Fruit fly (Drosophila melanogaster): ENCODE measurements around the gene CG9743.

The CG9743 gene

dm6 chr3R:30202898-30203103 lies at the start of gene CG9743:
Gene CG9743 (minus strand): TSS chr3R:30202998.
- TF ChIP-seq lola (GFP tag; optimal IDR thresholded peaks at IDR 0.05) (no peak), Hr83 (GFP tag; optimal IDR thresholded peaks at IDR 0.05; ENCODE audit: poor library complexity, severe bottlenecking) (no peak), woc (GFP tag; optimal IDR thresholded peaks at IDR 0.05) (no peak), psq (GFP tag; optimal IDR thresholded peaks at IDR 0.05) (no peak), Mio (GFP tag; optimal IDR thresholded peaks at IDR 0.05) (no peak), br (GFP tag; optimal IDR thresholded peaks at IDR 0.05) (no peak), tai (GFP tag; optimal IDR thresholded peaks at IDR 0.05) (no peak)

DNA sequence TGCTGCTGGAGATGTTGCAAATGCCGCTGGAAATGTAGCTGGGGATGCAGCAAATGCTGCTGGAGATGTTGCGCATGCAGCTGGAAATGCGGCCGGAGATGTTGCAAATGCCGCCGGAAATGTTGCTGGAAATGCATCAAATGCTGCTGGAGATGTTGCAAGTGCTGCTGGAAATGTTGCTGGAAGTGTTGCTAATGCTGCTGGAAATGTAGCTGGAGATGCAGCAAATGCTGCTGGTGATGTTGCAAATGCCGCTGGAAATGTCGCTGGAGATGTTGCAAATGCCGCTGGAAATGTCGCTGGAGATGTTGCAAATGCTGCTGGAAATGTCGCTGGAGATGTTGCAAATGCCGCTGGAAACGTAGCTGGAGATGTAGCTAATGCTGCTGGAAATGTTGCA lies 49.5 kb upstream of the CG9743 start:
- no peak for TF ChIP-seq ey (GFP tag; optimal IDR thresholded peaks at IDR 0.05)
- no peak for TF ChIP-seq br (GFP tag; optimal IDR thresholded peaks at IDR 0.05)

dm6 chr3R:30250496-30250978 lies 47.7 kb upstream of the CG9743 start, which contains the start of gene CG9682:
Gene CG9682 (plus strand): TSS chr3R:30250928.
- no peak for TF ChIP-seq N (GFP tag; optimal IDR thresholded peaks at IDR 0.05)
- TF ChIP-seq psq (GFP tag; optimal IDR thresholded peaks at IDR 0.05), result no peak
- TF ChIP-seq CrebA (GFP tag; optimal IDR thresholded peaks at IDR 0.05; ENCODE audit: borderline replicate concordance), result no peak
- no peak for TF ChIP-seq usp (GFP tag; optimal IDR thresholded peaks at IDR 0.05)
- no peak for TF ChIP-seq dl (GFP tag; optimal IDR thresholded peaks at IDR 0.05; ENCODE audit: insufficient read depth in 1 of 2, partially characterized antibody in 2 of 2)
- no peak for TF ChIP-seq Hnf4 (GFP tag; optimal IDR thresholded peaks at IDR 0.05)
- no peak for TF ChIP-seq Sp1 (GFP tag; optimal IDR thresholded peaks at IDR 0.05)
- no peak for TF ChIP-seq Dfd (GFP tag; optimal IDR thresholded peaks at IDR 0.05)
- TF ChIP-seq br (GFP tag; optimal IDR thresholded peaks at IDR 0.05), result no peak
- no peak for TF ChIP-seq rgr (GFP tag; optimal IDR thresholded peaks at IDR 0.05)
- TF ChIP-seq Myc (optimal IDR thresholded peaks at IDR 0.05), result no peak
- TF ChIP-seq Abd-B (GFP tag; optimal IDR thresholded peaks at IDR 0.05), result no peak
- TF ChIP-seq ey (GFP tag; optimal IDR thresholded peaks at IDR 0.05), result no peak
- no peak for TF ChIP-seq CG32264 (GFP tag; optimal IDR thresholded peaks at IDR 0.05)
- no peak for TF ChIP-seq foxo (GFP tag; optimal IDR thresholded peaks at IDR 0.05)

dm6 chr3R:30249283-30249682 lies 46.5 kb upstream of the CG9743 start, which contains the start of gene CG34299:
Gene CG34299 (plus strand): TSS chr3R:30249583.
- TF ChIP-seq dl (GFP tag; optimal IDR thresholded peaks at IDR 0.05; ENCODE audit: insufficient read depth in 1 of 2, partially characterized antibody in 2 of 2), result no peak
- no peak for TF ChIP-seq ey (GFP tag; optimal IDR thresholded peaks at IDR 0.05)
- TF ChIP-seq sv (GFP tag; optimal IDR thresholded peaks at IDR 0.05), result no peak
- no peak for TF ChIP-seq woc (GFP tag; optimal IDR thresholded peaks at IDR 0.05)
- TF ChIP-seq Hnf4 (GFP tag; optimal IDR thresholded peaks at IDR 0.05), result no peak
- no peak for TF ChIP-seq CrebA (GFP tag; optimal IDR thresholded peaks at IDR 0.05; ENCODE audit: borderline replicate concordance)

DNA sequence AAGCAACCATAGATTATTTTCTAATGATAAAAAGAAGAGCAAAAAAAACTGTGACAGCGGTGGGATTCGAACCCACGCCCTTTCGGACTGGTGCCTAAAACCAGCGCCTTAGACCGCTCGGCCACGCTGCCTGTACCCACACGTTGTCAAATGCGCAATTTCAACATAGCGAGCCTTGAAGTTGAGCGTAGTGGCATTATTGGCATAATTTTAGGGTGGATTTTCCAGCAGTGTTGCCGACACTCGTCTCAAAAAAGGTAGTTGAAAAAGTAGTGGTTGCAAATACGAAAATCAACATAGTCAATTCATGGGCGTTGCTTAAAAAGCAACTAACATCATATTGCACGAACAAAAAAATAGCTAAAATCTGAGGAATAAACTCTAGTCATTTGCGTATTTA lies 45.8 kb upstream of the CG9743 start:
- TF ChIP-seq Myc (optimal IDR thresholded peaks at IDR 0.05) (peak; percentile 71), Dif (GFP tag; optimal IDR thresholded peaks at IDR 0.05; ENCODE audit: partially characterized antibody) (peak; percentile 34), psq (GFP tag; optimal IDR thresholded peaks at IDR 0.05) (no peak)

DNA sequence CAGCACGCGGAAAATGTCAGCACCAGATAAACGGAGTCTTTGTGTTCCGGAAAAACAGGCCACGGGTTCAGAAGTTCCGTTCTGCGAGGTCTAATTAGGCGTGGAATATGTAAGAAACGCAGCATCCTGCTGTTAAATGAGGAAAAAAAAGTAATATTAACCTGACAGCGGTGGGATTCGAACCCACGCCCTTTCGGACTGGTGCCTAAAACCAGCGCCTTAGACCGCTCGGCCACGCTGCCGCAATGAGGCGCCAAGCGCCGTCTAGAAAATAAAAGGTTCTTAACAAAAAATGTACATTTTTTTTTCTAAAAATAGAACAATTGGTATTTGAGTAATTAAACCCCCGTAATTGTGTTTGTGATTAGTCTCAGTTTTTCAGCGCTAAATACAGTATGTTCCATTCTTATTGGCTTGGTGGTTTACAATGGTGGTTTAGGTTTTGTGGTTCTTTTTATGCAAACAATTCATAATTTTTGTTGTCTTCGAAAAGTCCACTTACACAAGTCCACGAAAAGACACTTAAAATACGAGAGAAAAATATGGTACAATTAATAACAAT lies 45.1 kb upstream of the CG9743 start:
- TF ChIP-seq Rel (GFP tag; optimal IDR thresholded peaks at IDR 0.05), result no peak
- peak; percentile 84 for TF ChIP-seq Rel (tag; optimal IDR thresholded peaks at IDR 0.05)
- no peak for TF ChIP-seq Jra (GFP tag; optimal IDR thresholded peaks at IDR 0.05)
- TF ChIP-seq CrebA (GFP tag; optimal IDR thresholded peaks at IDR 0.05; ENCODE audit: borderline replicate concordance), result peak; percentile 40
- no peak for TF ChIP-seq fru (GFP tag; optimal IDR thresholded peaks at IDR 0.05)
- peak in 1 of 2 experiments; percentile 30 for TF ChIP-seq foxo (GFP tag; optimal IDR thresholded peaks at IDR 0.05)
- no peak for TF ChIP-seq rgr (GFP tag; optimal IDR thresholded peaks at IDR 0.05)
- no peak for TF ChIP-seq sv (GFP tag; optimal IDR thresholded peaks at IDR 0.05)
- no peak for TF ChIP-seq psq (GFP tag; optimal IDR thresholded peaks at IDR 0.05)
- TF ChIP-seq tai (GFP tag; optimal IDR thresholded peaks at IDR 0.05), result no peak
- no peak for TF ChIP-seq dmrt93B (GFP tag; optimal IDR thresholded peaks at IDR 0.05)
- no peak for TF ChIP-seq dl (GFP tag; optimal IDR thresholded peaks at IDR 0.05; ENCODE audit: insufficient read depth in 1 of 2, partially characterized antibody in 2 of 2)
- no peak for TF ChIP-seq Vsx2 (GFP tag; optimal IDR thresholded peaks at IDR 0.05; ENCODE audit: partially characterized antibody)
- no peak for TF ChIP-seq jim (GFP tag; optimal IDR thresholded peaks at IDR 0.05)
- TF ChIP-seq brk (GFP tag; optimal IDR thresholded peaks at IDR 0.05), result no peak

Measured in whole organism, wandering third instar larva.